Worm (Caenorhabditis elegans): ENCODE data around the gene tre-3.

- TF ChIP-seq lsy-2 (tag; optimal IDR thresholded peaks at IDR 0.05) (no peak), hpl-2 (GFP tag; optimal IDR thresholded peaks at IDR 0.05) (no peak), fkh-4 (tag; optimal IDR thresholded peaks at IDR 0.05; ENCODE audit: borderline replicate concordance) (no peak), mep-1 (tag; optimal IDR thresholded peaks at IDR 0.05) (no peak), unc-62 (GFP tag; optimal IDR thresholded peaks at IDR 0.05) (no peak), fos-1 (tag; optimal IDR thresholded peaks at IDR 0.05) (no peak), elt-3 (tag; optimal IDR thresholded peaks at IDR 0.05) (no peak), unc-86 (tag; optimal IDR thresholded peaks at IDR 0.05) (no peak), dpl-1 (GFP tag; optimal IDR thresholded peaks at IDR 0.05) (no peak), hlh-17 (GFP tag; optimal IDR thresholded peaks at IDR 0.05; ENCODE audit: borderline replicate concordance) (no peak), hlh-4 (tag; optimal IDR thresholded peaks at IDR 0.05) (no peak)
These were observed 21.2 kb upstream of the tre-3 start, which contains the start of gene spe-42 for ce11 chrV:11736896-11737295.
